Worm (Caenorhabditis elegans): ENCODE measurements around the gene npr-40.

DNA sequence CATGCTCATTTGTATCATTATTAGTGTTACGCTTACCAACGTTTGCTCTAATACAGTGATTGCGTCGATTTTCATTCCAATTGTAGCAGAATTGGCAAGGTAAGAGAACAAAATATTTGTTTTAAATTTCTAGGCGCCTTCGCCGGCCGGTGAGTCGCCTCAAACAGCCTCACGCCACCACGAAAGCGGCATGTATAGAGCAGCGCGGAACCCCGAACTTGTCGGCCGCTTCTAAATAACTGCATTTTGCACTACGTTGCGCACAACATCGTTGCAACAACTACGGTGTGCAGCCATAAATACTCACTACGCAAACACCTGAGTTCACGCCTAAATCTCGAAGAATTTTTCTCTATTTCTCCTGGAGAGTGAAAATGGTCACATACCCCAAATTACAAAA is 21.4 kb upstream of the npr-40 start:
- TF ChIP-seq ama-1 (optimal IDR thresholded peaks at IDR 0.05) (no peak), tra-4 (tag; optimal IDR thresholded peaks at IDR 0.05) (no peak), scrt-1 (GFP tag; IDR thresholded peaks at IDR 0.05) (no peak), ceh-13 (GFP tag; optimal IDR thresholded peaks at IDR 0.05) (no peak), flt-1 (GFP tag; IDR thresholded peaks at IDR 0.05) (no peak), ets-7 (tag; optimal IDR thresholded peaks at IDR 0.05) (no peak), hmg-4 (GFP tag; optimal IDR thresholded peaks at IDR 0.05) (no peak)
